Fruit fly (Drosophila melanogaster) Kc167 (cell line): ENCODE data around the gene Ktch.

Experiments
- Sin3A ChIP-seq: fragments of >200 bp; optimal IDR thresholded peaks from 2 replicates; lab custom pipeline; 2018; ENCODE audit warnings: missing external identifiers
- h ChIP-seq: fragments of >200 bp; optimal IDR thresholded peaks from 3 replicates; lab custom pipeline; 2018; ENCODE audit warnings: missing external identifiers
- psq ChIP-seq: fragments of >200 bp; optimal IDR thresholded peaks from 2 replicates; lab custom pipeline; 2017; ENCODE audit warnings: missing external identifiers

DNA sequence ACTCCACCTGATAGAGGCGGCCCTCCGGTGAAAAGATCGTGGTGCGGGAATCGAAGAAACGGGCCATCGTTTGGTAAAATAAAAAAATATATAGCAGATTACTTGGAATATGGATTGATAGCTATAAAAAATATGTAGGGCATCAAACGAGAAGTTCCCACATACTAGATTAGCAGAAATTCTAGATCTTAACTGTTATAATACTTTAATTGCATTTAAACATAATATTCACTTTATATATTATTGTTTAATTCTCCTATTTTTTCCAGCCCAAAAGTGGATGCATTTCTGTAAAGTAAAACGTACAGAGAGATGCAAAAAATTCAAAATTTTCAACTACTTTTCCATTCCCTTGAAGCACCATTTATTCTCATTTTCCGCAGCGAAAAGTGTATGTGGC is 7.2 kb downstream of the Ktch start, which contains the start of gene Prosalpha3T:
- TF ChIP-seq h (lab: Kevin White, UChicago) = no peak
- no peak for TF ChIP-seq psq
- TF ChIP-seq Sin3A (lab: Kevin White, UChicago) = no peak
